Fruit fly (Drosophila melanogaster): ENCODE data around the gene CG42699.

dm6 chrX:5724744-5725185, 39.6 kb upstream of the CG42699 start:
- no peak for TF ChIP-seq psq (optimal IDR thresholded peaks at IDR 0.05)
- TF ChIP-seq CG8478 (optimal IDR thresholded peaks at IDR 0.05) = no peak
- no peak for TF ChIP-seq usp (GFP tag; optimal IDR thresholded peaks at IDR 0.05)
- TF ChIP-seq EcR (GFP tag; optimal IDR thresholded peaks at IDR 0.05) = no peak
- TF ChIP-seq pan (optimal IDR thresholded peaks at IDR 0.05) = no peak
- TF ChIP-seq Dll (optimal IDR thresholded peaks at IDR 0.05) = no peak
